Worm (Caenorhabditis elegans) whole organism, young adult: ENCODE results near the gene klp-7.

Source experiments
- B0035.1 ChIP-seq: sonication (generic microtip); optimal IDR thresholded peaks from 2 replicates; lab custom pipeline; 2016; ENCODE audit warnings: missing genetic modification characterization, mild to moderate bottlenecking, missing compliant biosample characterization, missing genotype, missing genetic modification reagents
- B0336.3 ChIP-seq: fragments of 200-800 bp; sonication (Bioruptor generic); IDR thresholded peaks from 2 replicates; pipeline ENCODE4 v1.3.6; 2022; ENCODE audit warnings: missing genetic modification characterization, missing compliant biosample characterization
- C17E4.6 ChIP-seq: fragments of 200-800 bp; sonication (Bioruptor generic); IDR thresholded peaks from 2 replicates; pipeline ENCODE4 v1.3.6; 2022; ENCODE audit warnings: missing genetic modification reagents, missing genetic modification characterization, missing compliant biosample characterization
- D2030.7 ChIP-seq: fragments of 200-800 bp; sonication (Bioruptor generic); IDR thresholded peaks from 2 replicates; pipeline ENCODE4 v1.3.6; 2022; ENCODE audit warnings: missing genetic modification reagents, missing genetic modification characterization, missing compliant biosample characterization
- F10E7.11 ChIP-seq: sonication (generic microtip); optimal IDR thresholded peaks from 2 replicates; lab custom pipeline; 2017; ENCODE audit warnings: mild to moderate bottlenecking, missing genetic modification characterization, moderate library complexity, missing compliant biosample characterization
- F39B2.1 ChIP-seq: fragments of 200-800 bp; sonication (Bioruptor generic); IDR thresholded peaks from 2 replicates; pipeline ENCODE4 v1.3.6; 2022; ENCODE audit warnings: missing genetic modification reagents, missing genetic modification characterization, missing compliant biosample characterization
- F55B11.4 ChIP-seq: sonication (generic microtip); optimal IDR thresholded peaks from 2 replicates; lab custom pipeline; 2016; ENCODE audit warnings: missing compliant biosample characterization, missing genetic modification characterization, borderline replicate concordance; ENCODE audit not compliant: insufficient read depth
- F57A8.1 ChIP-seq: fragments of 200-800 bp; sonication (Bioruptor generic); optimal IDR thresholded peaks from 2 replicates; lab custom pipeline; 2018; ENCODE audit warnings: mild to moderate bottlenecking, missing genetic modification characterization, moderate library complexity, missing compliant biosample characterization
- T07F8.4 ChIP-seq: sonication (generic microtip); optimal IDR thresholded peaks from 2 replicates; lab custom pipeline; 2016; ENCODE audit warnings: mild to moderate bottlenecking, missing genetic modification characterization, moderate library complexity, missing compliant biosample characterization
- Y79H2A.3 ChIP-seq: fragments of 200-800 bp; sonication (Bioruptor generic); conservative IDR thresholded peaks from 2 replicates; pipeline ENCODE4 v1.3.6; 2022; ENCODE audit warnings: missing genetic modification reagents, missing genetic modification characterization, missing compliant biosample characterization
- Y95B8A.8 ChIP-seq: fragments of 200-800 bp; sonication (Bioruptor generic); IDR thresholded peaks from 2 replicates; pipeline ENCODE4 v1.3.6; 2022; ENCODE audit warnings: missing genetic modification reagents, missing genetic modification characterization, missing compliant biosample characterization
- akir-1 ChIP-seq: fragments of 200-800 bp; sonication (Bioruptor generic); optimal IDR thresholded peaks from 2 replicates; lab custom pipeline; 2018; ENCODE audit warnings: mild to moderate bottlenecking, missing genetic modification characterization, moderate library complexity, missing compliant biosample characterization
- aptf-3 ChIP-seq: fragments of 200-800 bp; sonication (Bioruptor generic); IDR thresholded peaks from 2 replicates; pipeline ENCODE4 v1.3.6; 2022; ENCODE audit warnings: missing genetic modification characterization, missing compliant biosample characterization
- athp-1 ChIP-seq: sonication (generic microtip); optimal IDR thresholded peaks from 2 replicates; lab custom pipeline; 2017; ENCODE audit warnings: mild to moderate bottlenecking, missing genetic modification characterization, missing compliant biosample characterization
- attf-5 ChIP-seq: fragments of 200-800 bp; sonication (Bioruptor generic); optimal IDR thresholded peaks from 2 replicates; lab custom pipeline; 2018; ENCODE audit warnings: mild to moderate bottlenecking, missing genetic modification characterization, missing compliant biosample characterization
- cebp-1 ChIP-seq, 2 experiments: fragments of 200-800 bp in 1 of 2; sonication (Bioruptor generic) in 1 of 2; sonication (generic microtip) in 1 of 2; IDR thresholded peaks in 1 of 2; optimal IDR thresholded peaks in 1 of 2; 2 replicates each; pipeline versions ENCODE4 v1.3.6 to Lab custom; 2017 to 2022; ENCODE audit warnings: missing compliant biosample characterization in 2 of 2, missing genetic modification characterization in 2 of 2, mild to moderate bottlenecking in 1 of 2, missing genetic modification reagents in 1 of 2, moderate library complexity in 1 of 2
- cebp-2 ChIP-seq: fragments of 200-800 bp; sonication (Bioruptor generic); IDR thresholded peaks from 2 replicates; pipeline ENCODE4 v1.3.6; 2022; ENCODE audit warnings: missing genetic modification characterization, missing compliant biosample characterization
- ceh-40 ChIP-seq: fragments of 200-800 bp; sonication (Bioruptor generic); IDR thresholded peaks from 2 replicates; pipeline ENCODE4 v1.3.6; 2022; ENCODE audit warnings: missing genetic modification characterization, missing compliant biosample characterization
- die-1 ChIP-seq: sonication (generic microtip); optimal IDR thresholded peaks from 2 replicates; lab custom pipeline; 2016; ENCODE audit warnings: missing genotype, mild to moderate bottlenecking, missing genetic modification characterization, missing compliant biosample characterization
- dox-1 ChIP-seq: fragments of 200-800 bp; sonication (Bioruptor generic); IDR thresholded peaks from 2 replicates; pipeline ENCODE4 v1.3.6; 2022; ENCODE audit warnings: missing genetic modification reagents, missing genetic modification characterization, missing compliant biosample characterization
- dpff-1 ChIP-seq: sonication (generic microtip); optimal IDR thresholded peaks from 2 replicates; lab custom pipeline; 2017; ENCODE audit warnings: mild to moderate bottlenecking, missing genetic modification characterization, missing compliant biosample characterization
- efl-1 ChIP-seq: fragments of 150-350 bp; optimal IDR thresholded peaks from 2 replicates; lab custom pipeline; 2014; ENCODE audit warnings: missing biosample characterization, missing genetic modification reagents, missing genetic modification characterization
- egl-18 ChIP-seq: fragments of 200-800 bp; sonication (Bioruptor generic); IDR thresholded peaks from 2 replicates; pipeline ENCODE4 v1.3.6; 2022; ENCODE audit warnings: missing genetic modification reagents, missing genetic modification characterization, missing compliant biosample characterization
- egl-44 ChIP-seq: fragments of 200-800 bp; sonication (Bioruptor generic); IDR thresholded peaks from 2 replicates; pipeline ENCODE4 v1.3.6; 2022; ENCODE audit warnings: missing genetic modification reagents, missing genetic modification characterization, missing compliant biosample characterization
- ets-4 ChIP-seq: fragments of 200-800 bp; sonication (Bioruptor generic); optimal IDR thresholded peaks from 2 replicates; lab custom pipeline; 2018; ENCODE audit warnings: mild to moderate bottlenecking, missing genetic modification characterization, missing compliant biosample characterization
- fkh-3 ChIP-seq: sonication (generic microtip); optimal IDR thresholded peaks from 2 replicates; lab custom pipeline; 2016; ENCODE audit warnings: mild to moderate bottlenecking, missing genetic modification characterization, missing compliant biosample characterization
- hrde-1 ChIP-seq: sonication (generic microtip); optimal IDR thresholded peaks from 2 replicates; lab custom pipeline; 2016; ENCODE audit warnings: missing genetic modification characterization, mild to moderate bottlenecking, missing compliant biosample characterization, moderate library complexity, missing genotype, missing genetic modification reagents, borderline replicate concordance
- hsf-1 ChIP-seq: fragments of 200-800 bp; sonication (Bioruptor generic); IDR thresholded peaks from 2 replicates; pipeline ENCODE4 v1.3.6; 2022; ENCODE audit warnings: missing genetic modification reagents, missing genetic modification characterization, missing compliant biosample characterization
- lsy-27 ChIP-seq: sonication (generic microtip); optimal IDR thresholded peaks from 2 replicates; lab custom pipeline; 2017; ENCODE audit warnings: missing genetic modification characterization, mild to moderate bottlenecking, missing compliant biosample characterization, antibody characterized with exemption, missing genotype, borderline replicate concordance; ENCODE audit not compliant: insufficient read depth
- madf-8 ChIP-seq: fragments of 200-800 bp; sonication (Bioruptor generic); conservative IDR thresholded peaks from 2 replicates; pipeline ENCODE4 v1.3.6; 2022; ENCODE audit warnings: missing genetic modification reagents, missing genetic modification characterization, missing compliant biosample characterization
- nfyb-1 ChIP-seq: fragments of 200-800 bp; sonication (Bioruptor generic); IDR thresholded peaks from 2 replicates; pipeline ENCODE4 v1.3.6; 2022; ENCODE audit warnings: missing genetic modification reagents, missing genetic modification characterization, missing compliant biosample characterization
- nhr-179 ChIP-seq: sonication (generic microtip); optimal IDR thresholded peaks from 2 replicates; lab custom pipeline; 2016; ENCODE audit warnings: mild to moderate bottlenecking, missing genetic modification characterization, missing compliant biosample characterization
- nhr-27 ChIP-seq: fragments of 200-800 bp; sonication (Bioruptor generic); optimal IDR thresholded peaks from 2 replicates; lab custom pipeline; 2018; ENCODE audit warnings: mild to moderate bottlenecking, missing genetic modification characterization, moderate library complexity, missing compliant biosample characterization
- pbrm-1 ChIP-seq: fragments of 200-800 bp; sonication (Bioruptor generic); IDR thresholded peaks from 2 replicates; pipeline ENCODE4 v1.3.6; 2022; ENCODE audit warnings: missing genetic modification reagents, missing genetic modification characterization, missing compliant biosample characterization
- rec-8 ChIP-seq, 2 experiments: sonication (generic microtip); optimal IDR thresholded peaks; 2 replicates each; lab custom pipeline; 2016; ENCODE audit warnings: mild to moderate bottlenecking in 2 of 2, missing genetic modification characterization in 2 of 2, missing genetic modification reagents in 2 of 2, missing genotype in 2 of 2, missing biosample characterization in 1 of 2, missing compliant biosample characterization in 1 of 2, moderate library complexity in 1 of 2
- rpc-1 ChIP-seq, 2 experiments: fragments of 150-350 bp in 1 of 2; sonication (generic microtip) in 1 of 2; optimal IDR thresholded peaks; 2 replicates each; lab custom pipeline; 2014 to 2018; ENCODE audit warnings: missing biosample characterization in 1 of 2, missing genetic modification characterization in 1 of 2, missing genetic modification reagents in 1 of 2, missing genotype in 1 of 2
- sea-2 ChIP-seq: fragments of 200-800 bp; sonication (Bioruptor generic); IDR thresholded peaks from 2 replicates; pipeline ENCODE4 v1.3.6; 2022; ENCODE audit warnings: missing genetic modification characterization, missing compliant biosample characterization
- snpc-3.4 ChIP-seq: sonication (generic microtip); optimal IDR thresholded peaks from 2 replicates; lab custom pipeline; 2017; ENCODE audit warnings: missing genetic modification characterization, mild to moderate bottlenecking, missing compliant biosample characterization, antibody characterized with exemption, moderate library complexity, missing genotype, missing genetic modification reagents
- somi-1 ChIP-seq: fragments of 200-800 bp; sonication (Bioruptor generic); optimal IDR thresholded peaks from 2 replicates; lab custom pipeline; 2018; ENCODE audit warnings: mild to moderate bottlenecking, missing genetic modification characterization, missing compliant biosample characterization
- sptf-2 ChIP-seq: fragments of 200-800 bp; sonication (Bioruptor generic); optimal IDR thresholded peaks from 2 replicates; lab custom pipeline; 2018; ENCODE audit warnings: mild to moderate bottlenecking, missing genetic modification characterization, missing compliant biosample characterization
- tbp1 ChIP-seq: fragments of 200-800 bp; sonication (Bioruptor generic); optimal IDR thresholded peaks from 2 replicates; lab custom pipeline; 2018; ENCODE audit warnings: mild to moderate bottlenecking, missing genetic modification characterization, missing compliant biosample characterization
- tbx-9 ChIP-seq: sonication (generic microtip); optimal IDR thresholded peaks from 2 replicates; lab custom pipeline; 2016; ENCODE audit warnings: borderline replicate concordance, missing genetic modification characterization, inconsistent platforms, missing compliant biosample characterization
- tlf-1 ChIP-seq: fragments of 200-800 bp; sonication (Bioruptor generic); optimal IDR thresholded peaks from 2 replicates; lab custom pipeline; 2018; ENCODE audit warnings: mild to moderate bottlenecking, missing genetic modification characterization, missing compliant biosample characterization
- ztf-18 ChIP-seq: sonication (generic microtip); optimal IDR thresholded peaks from 2 replicates; lab custom pipeline; 2016; ENCODE audit warnings: missing genotype, mild to moderate bottlenecking, missing genetic modification characterization, missing compliant biosample characterization
- ztf-25 ChIP-seq: fragments of 200-800 bp; sonication (Bioruptor generic); IDR thresholded peaks from 2 replicates; pipeline ENCODE4 v1.3.6; 2022; ENCODE audit warnings: missing genetic modification reagents, missing genetic modification characterization, missing compliant biosample characterization
- ztf-26 ChIP-seq: sonication (generic microtip); optimal IDR thresholded peaks from 2 replicates; lab custom pipeline; 2017; ENCODE audit warnings: missing genetic modification characterization, missing compliant biosample characterization

klp-7 gene

DNA sequence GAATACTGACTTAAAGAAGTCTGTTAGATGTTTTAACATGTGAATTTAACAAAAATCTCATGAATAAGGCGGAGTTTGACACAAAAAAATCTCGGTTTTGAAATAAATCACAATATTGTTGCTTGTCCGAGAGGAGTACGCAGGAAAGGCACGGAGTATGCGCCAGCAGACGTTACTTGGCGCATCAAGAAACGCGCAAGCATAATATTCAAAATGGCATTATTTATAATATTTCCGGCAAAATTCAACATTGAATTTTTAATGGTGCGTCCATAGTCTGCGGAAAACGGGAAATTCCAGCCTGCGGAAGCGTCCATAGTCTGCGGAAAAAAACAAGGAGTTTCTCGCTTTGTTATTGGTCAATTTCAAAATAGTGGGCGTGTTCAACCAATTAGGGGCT lies 39.1 kb downstream of the klp-7 start, which contains the start of gene pde-12 (continued):
- TF ChIP-seq ztf-25 (GFP tag; lab: Robert Waterston, UW) (no peak), rec-8 (tag; optimal IDR thresholded peaks at IDR 0.05; lab: Kevin White, UChicago) (no peak), F39B2.1 (GFP tag; lab: Robert Waterston, UW) (0 out of 2 replicates have a peak, but pooled peaks have one; percentile 27), fkh-3 (no peak), aptf-3 (no peak), efl-1 (peak; percentile 19), lsy-27 (no peak), pbrm-1 (GFP tag; lab: Robert Waterston, UW) (no peak; the same call in 1 of the 2 replicates), nhr-27 (tag; lab: Kevin White, UChicago) (no peak), sptf-2 (GFP tag; lab: Kevin White, UChicago) (no peak), egl-44 (GFP tag; lab: Robert Waterston, UW) (no peak), hsf-1 (GFP tag; lab: Robert Waterston, UW) (peak; percentile 63; the same call in 1 of the 2 replicates), ceh-40 (GFP tag; lab: Robert Waterston, UW) (no peak)

DNA sequence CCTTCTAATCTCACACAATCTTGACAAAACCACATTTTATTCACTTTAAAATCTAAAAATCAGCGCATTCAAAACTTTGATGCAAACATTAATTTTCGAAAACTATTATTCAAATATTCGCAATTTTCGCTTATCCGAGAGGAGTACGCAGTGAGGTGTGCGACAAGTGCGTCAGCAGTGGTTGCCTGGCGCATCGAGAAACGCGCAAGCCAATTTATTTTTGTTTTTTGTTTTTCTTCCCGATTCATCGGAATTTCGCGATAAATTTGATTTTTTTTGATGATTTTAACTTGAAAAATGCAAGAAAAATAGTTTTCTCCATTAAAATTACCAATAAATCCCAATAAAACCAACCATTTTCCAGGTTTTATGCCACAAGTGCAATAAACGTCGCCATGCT lies 43.1 kb downstream of the klp-7 start, which contains the start of the genes fbxb-85 and hex-3:
fbxb-85 (minus strand) TSS at position 106 of the 400 bp plus-strand sequence.
hex-3 (plus strand) TSS at position 365 of the 400 bp plus-strand sequence.
- TF ChIP-seq B0035.1 (no peak), F39B2.1 (GFP tag; lab: Robert Waterston, UW) (no peak), tlf-1 (GFP tag; lab: Kevin White, UChicago) (peak; percentile 93), ztf-18 (tag; lab: Kevin White, UChicago) (peak; percentile 99), ets-4 (no peak), C17E4.6 (peak; percentile 83), madf-8 (peak; percentile 73), T07F8.4 (tag; lab: Kevin White, UChicago) (no peak), die-1 (tag; lab: Kevin White, UChicago) (peak; percentile 41), attf-5 (peak; percentile 94), tbp1 (peak; percentile 71), nfyb-1 (GFP tag; lab: Robert Waterston, UW) (peak; percentile 96), cebp-2 (GFP tag; lab: Robert Waterston, UW) (no peak), nhr-179 (tag; lab: Kevin White, UChicago) (no peak), Y95B8A.8 (GFP tag; lab: Robert Waterston, UW) (peak; percentile 44; the same call in 1 of the 2 replicates), akir-1 (GFP tag; lab: Kevin White, UChicago) (peak; percentile 25), egl-18 (GFP tag; lab: Robert Waterston, UW) (no peak), B0336.3 (GFP tag; lab: Robert Waterston, UW) (peak; percentile 94), dpff-1 (tag; lab: Kevin White, UChicago) (no peak), D2030.7 (GFP tag; lab: Robert Waterston, UW) (peak; percentile 85), tbx-9 (tag; lab: Kevin White, UChicago) (no peak), F10E7.11 (tag; lab: Kevin White, UChicago) (peak; percentile 67), snpc-3.4 (tag; lab: Kevin White, UChicago) (peak; percentile 82), rpc-1 (optimal IDR thresholded peaks at IDR 0.05; lab: Kevin White, UChicago) (no peak), rpc-1 (tag; optimal IDR thresholded peaks at IDR 0.05; lab: Kevin White, UChicago) (no peak), hrde-1 (tag; lab: Kevin White, UChicago) (peak; percentile 76), Y79H2A.3 (no peak; the same call in 1 of the 2 replicates), cebp-1 (GFP tag; IDR thresholded peaks at IDR 0.05; lab: Robert Waterston, UW) (no peak; the same call in 1 of the 2 replicates), cebp-1 (tag; optimal IDR thresholded peaks at IDR 0.05; lab: Kevin White, UChicago) (peak; percentile 88), efl-1 (peak; percentile 71), ztf-26 (peak; percentile 86), F57A8.1 (GFP tag; lab: Kevin White, UChicago) (no peak), sea-2 (GFP tag; lab: Robert Waterston, UW) (0 out of 2 replicates have a peak, but pooled peaks have one; percentile 50), aptf-3 (no peak), dox-1 (GFP tag; lab: Robert Waterston, UW) (no peak; the same call in 1 of the 2 replicates), athp-1 (tag; lab: Kevin White, UChicago) (peak; percentile 68), F55B11.4 (tag; lab: Kevin White, UChicago) (no peak), somi-1 (GFP tag; lab: Kevin White, UChicago) (peak; percentile 49)
